Worm (Caenorhabditis elegans): ENCODE results near the gene Y39A3A.3.
A peak's percentile ranks its signal among the peaks of the same experiment; 100 is the strongest.

The Y39A3A.3 gene

ce11 chrIII:2100842-2101241 is 32.7 kb upstream of the Y39A3A.3 start (continued):
- TF ChIP-seq tag-97 (GFP tag; IDR thresholded peaks at IDR 0.05), result no peak
- TF ChIP-seq mxl-2 (GFP tag; conservative IDR thresholded peaks at IDR 0.05), result no peak
- TF ChIP-seq nhr-28 (tag; optimal IDR thresholded peaks at IDR 0.05), result peak; percentile 28
- TF ChIP-seq attf-4 (tag; optimal IDR thresholded peaks at IDR 0.05), result no peak
- TF ChIP-seq ZK337.2 (GFP tag; IDR thresholded peaks at IDR 0.05), result no peak
- TF ChIP-seq T20F7.1 (GFP tag; optimal IDR thresholded peaks at IDR 0.05), result no peak
- no peak for TF ChIP-seq nhr-77 (tag; optimal IDR thresholded peaks at IDR 0.05)
- TF ChIP-seq mes-2 (tag; optimal IDR thresholded peaks at IDR 0.05; ENCODE audit: poor library complexity, severe bottlenecking), result peak; percentile 65
- no peak for TF ChIP-seq unc-130 (GFP tag; optimal IDR thresholded peaks at IDR 0.05)
- no peak for TF ChIP-seq ceh-82 (tag; optimal IDR thresholded peaks at IDR 0.05)
- no peak for TF ChIP-seq jun-1 (tag; optimal IDR thresholded peaks at IDR 0.05)
- no peak for TF ChIP-seq ceh-44 (GFP tag; IDR thresholded peaks at IDR 0.05)
- peak; percentile 79 for TF ChIP-seq ctbp-1 (GFP tag; IDR thresholded peaks at IDR 0.05)
- no peak for TF ChIP-seq zip-11 (GFP tag; IDR thresholded peaks at IDR 0.05)
- no peak for TF ChIP-seq daf-12 (tag; optimal IDR thresholded peaks at IDR 0.05)
- TF ChIP-seq skn-1 (tag; optimal IDR thresholded peaks at IDR 0.05), result no peak
- no peak for TF ChIP-seq zag-1 (tag; optimal IDR thresholded peaks at IDR 0.05)
- TF ChIP-seq daf-16 (GFP tag; optimal IDR thresholded peaks at IDR 0.05), result peak in 1 of 2 experiments; percentile 32
- peak; percentile 58 for TF ChIP-seq daf-16 (tag; optimal IDR thresholded peaks at IDR 0.05)
- TF ChIP-seq mxl-3 (GFP tag; optimal IDR thresholded peaks at IDR 0.05), result no peak
- 0 out of 2 replicates have a peak, but pooled peaks have one; percentile 41 for TF ChIP-seq lin-1 (GFP tag; IDR thresholded peaks at IDR 0.05)
- peak; percentile 71 for TF ChIP-seq nhr-6 (tag; optimal IDR thresholded peaks at IDR 0.05)
- TF ChIP-seq nhr-76 (tag; optimal IDR thresholded peaks at IDR 0.05), result no peak
- TF ChIP-seq ZK546.5 (tag; optimal IDR thresholded peaks at IDR 0.05), result no peak
- no peak for TF ChIP-seq lir-3 (tag; optimal IDR thresholded peaks at IDR 0.05)
- peak; percentile 44 for TF ChIP-seq zfp-2 (tag; optimal IDR thresholded peaks at IDR 0.05)
- TF ChIP-seq rbr-2 (tag; optimal IDR thresholded peaks at IDR 0.05), result peak; percentile 80
- no peak for TF ChIP-seq nhr-237 (tag; optimal IDR thresholded peaks at IDR 0.05)
- TF ChIP-seq duxl-1 (tag; optimal IDR thresholded peaks at IDR 0.05; ENCODE audit: poor library complexity), result peak; percentile 79
- peak; percentile 32 for TF ChIP-seq nhr-102 (tag; optimal IDR thresholded peaks at IDR 0.05)
- peak; percentile 64 for TF ChIP-seq lin-38 (GFP tag; IDR thresholded peaks at IDR 0.05)
- TF ChIP-seq lin-29 (GFP tag; IDR thresholded peaks at IDR 0.05), result no peak
- peak; percentile 40 for TF ChIP-seq F37D6.2 (tag; optimal IDR thresholded peaks at IDR 0.05)
- peak; percentile 68 for TF ChIP-seq dve-1 (tag; optimal IDR thresholded peaks at IDR 0.05; ENCODE audit: insufficient read depth)
- no peak for TF ChIP-seq mdt-29 (GFP tag; IDR thresholded peaks at IDR 0.05)
- TF ChIP-seq F44E2.7 (GFP tag; IDR thresholded peaks at IDR 0.05), result no peak
- TF ChIP-seq nhr-11 (tag; optimal IDR thresholded peaks at IDR 0.05), result peak; percentile 17
- peak; percentile 79; the same call in 1 of the 2 replicates for TF ChIP-seq egl-43 (GFP tag; IDR thresholded peaks at IDR 0.05)
- TF ChIP-seq nhr-42 (GFP tag; IDR thresholded peaks at IDR 0.05), result no peak
- TF ChIP-seq fos-1 (tag; optimal IDR thresholded peaks at IDR 0.05), result no peak
- TF ChIP-seq D1046.2 (GFP tag; IDR thresholded peaks at IDR 0.05), result no peak
- TF ChIP-seq ama-1 (optimal IDR thresholded peaks at IDR 0.05), result no peak
- TF ChIP-seq dmd-9 (GFP tag; IDR thresholded peaks at IDR 0.05), result 0 out of 2 replicates have a peak, but pooled peaks have one; percentile 5
- TF ChIP-seq ces-1 (GFP tag; optimal IDR thresholded peaks at IDR 0.05), result peak; percentile 90
- no peak for TF ChIP-seq madf-9 (GFP tag; conservative IDR thresholded peaks at IDR 0.05)
- no peak for TF ChIP-seq Y5F2A.4 (GFP tag; optimal IDR thresholded peaks at IDR 0.05)
- no peak for TF ChIP-seq lin-39 (tag; optimal IDR thresholded peaks at IDR 0.05)
- TF ChIP-seq aha-1 (tag), result peak; percentile 98
- TF ChIP-seq spr-1 (tag; optimal IDR thresholded peaks at IDR 0.05), result peak; percentile 21
- no peak for TF ChIP-seq R02D3.7 (tag; optimal IDR thresholded peaks at IDR 0.05)
- no peak for TF ChIP-seq lin-15B (tag; optimal IDR thresholded peaks at IDR 0.05)
- TF ChIP-seq Y105C5A.15 (GFP tag; IDR thresholded peaks at IDR 0.05), result no peak
- peak; percentile 87 for TF ChIP-seq set-16 (GFP tag; IDR thresholded peaks at IDR 0.05)
- TF ChIP-seq snpc-1.2 (GFP tag; IDR thresholded peaks at IDR 0.05), result no peak
